Fruit fly (Drosophila melanogaster) S2 (cell line): ENCODE data around the gene CG32320.

Experiments
- CG8478 ChIP-seq: fragments of >200 bp; optimal IDR thresholded peaks from 2 replicates; lab custom pipeline; 2018
- CTCF ChIP-seq, 2 experiments: fragments of >200 bp; optimal IDR thresholded peaks; 2 replicates each; lab custom pipeline; 2018

dm6 chr3L:1442906-1443305 is 44.5 kb downstream of the CG32320 start:
- TF ChIP-seq CG8478 (lab: Kevin White, UChicago) = no peak
- no peak for TF ChIP-seq CTCF (optimal IDR thresholded peaks at IDR 0.05; lab: Kevin White, UChicago)
